Worm (Caenorhabditis elegans) whole organism, midembryonic: ENCODE data around the gene C01F6.14.

Experiments
- T22C8.4 ChIP-seq: fragments of 200-800 bp; sonication (Bioruptor generic); IDR thresholded peaks from 2 replicates; pipeline ENCODE4 v1.3.6; 2022; ENCODE audit warnings: missing genetic modification characterization, missing compliant biosample characterization
- flt-1 ChIP-seq: fragments of 200-800 bp; sonication (Bioruptor generic); IDR thresholded peaks from 2 replicates; pipeline ENCODE4 v1.3.6; 2022; ENCODE audit warnings: missing genetic modification characterization, missing compliant biosample characterization
- med-1 ChIP-seq: sonication (generic microtip); optimal IDR thresholded peaks from 2 replicates; lab custom pipeline; 2017; ENCODE audit warnings: missing genetic modification characterization, mild to moderate bottlenecking, missing compliant biosample characterization, antibody characterized with exemption, missing genetic modification reagents; ENCODE audit not compliant: insufficient read depth
- ref-1 ChIP-seq: fragments of 200-800 bp; sonication (Bioruptor generic); conservative IDR thresholded peaks from 2 replicates; pipeline ENCODE4 v1.3.6; 2022; ENCODE audit warnings: missing genetic modification reagents, missing genetic modification characterization, missing compliant biosample characterization
- ztf-29 ChIP-seq: fragments of 200-800 bp; sonication (Bioruptor generic); IDR thresholded peaks from 2 replicates; pipeline ENCODE4 v1.3.6; 2022; ENCODE audit warnings: missing genetic modification reagents, missing genetic modification characterization, missing compliant biosample characterization

Gene C01F6.14

ce11 chrIV:9067277-9068197 is 36.4 kb downstream of the C01F6.14 start:
- TF ChIP-seq flt-1, result peak; percentile 34; the same call in 1 of the 2 replicates

DNA sequence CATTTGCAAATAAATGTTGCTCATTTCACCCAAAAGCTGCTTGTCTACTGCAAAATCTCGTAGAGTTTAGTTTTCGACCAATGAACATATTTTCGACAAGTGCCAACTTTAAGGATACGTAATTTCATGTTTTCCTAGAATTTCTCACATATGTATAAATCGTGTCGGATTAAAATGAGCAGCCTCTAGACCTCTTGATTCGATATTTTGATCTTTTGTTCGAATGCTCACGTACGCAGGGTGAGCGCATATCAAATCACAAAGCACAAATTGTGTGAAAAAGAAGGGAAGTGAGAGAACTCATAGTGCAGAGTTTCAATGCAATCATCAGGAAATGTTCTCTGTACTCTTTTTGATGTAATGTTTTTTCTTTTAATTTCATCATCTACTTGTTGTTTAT is 40.4 kb downstream of the C01F6.14 start:
- TF ChIP-seq T22C8.4, result no peak
- TF ChIP-seq ztf-29, result no peak
- no peak for TF ChIP-seq ref-1 (GFP tag; lab: Robert Waterston, UW)
- TF ChIP-seq med-1 (GFP tag; lab: Kevin White, UChicago), result no peak
